Worm (Caenorhabditis elegans) whole organism, early embryonic: ENCODE measurements around the gene skr-19.

Experiments used
- B0310.2 ChIP-seq: sonication (generic microtip); optimal IDR thresholded peaks from 2 replicates; lab custom pipeline; 2016; ENCODE audit warnings: mild to moderate bottlenecking, missing genetic modification characterization, missing compliant biosample characterization
- F13C5.2 ChIP-seq: sonication (generic microtip); optimal IDR thresholded peaks from 2 replicates; lab custom pipeline; 2017; ENCODE audit warnings: mild to moderate bottlenecking, missing genetic modification characterization, inconsistent platforms, missing compliant biosample characterization
- aly-1 ChIP-seq: sonication (generic microtip); optimal IDR thresholded peaks from 2 replicates; lab custom pipeline; 2016; ENCODE audit warnings: missing genetic modification characterization, missing compliant biosample characterization
- ama-1 ChIP-seq: fragments of 150-350 bp; optimal IDR thresholded peaks from 2 replicates; lab custom pipeline; 2014
- ceh-13 ChIP-seq: fragments of 200-800 bp; sonication (Bioruptor generic); optimal IDR thresholded peaks from 2 replicates; lab custom pipeline; 2018; ENCODE audit warnings: mild to moderate bottlenecking, missing genetic modification characterization, missing compliant biosample characterization
- ceh-36 ChIP-seq: sonication (generic microtip); optimal IDR thresholded peaks from 2 replicates; lab custom pipeline; 2016; ENCODE audit warnings: missing genetic modification characterization, inconsistent platforms, missing compliant biosample characterization
- ets-7 ChIP-seq: sonication (generic microtip); optimal IDR thresholded peaks from 2 replicates; lab custom pipeline; 2016; ENCODE audit warnings: missing genotype, missing genetic modification characterization, missing compliant biosample characterization
- flt-1 ChIP-seq: fragments of 200-800 bp; sonication (Bioruptor generic); IDR thresholded peaks from 2 replicates; pipeline ENCODE4 v1.3.6; 2022; ENCODE audit warnings: missing genetic modification characterization, missing compliant biosample characterization
- hmbx-1 ChIP-seq: sonication (generic microtip); optimal IDR thresholded peaks from 2 replicates; lab custom pipeline; 2016; ENCODE audit warnings: mild to moderate bottlenecking, missing genetic modification characterization, missing compliant biosample characterization
- hmg-4 ChIP-seq: fragments of 200-800 bp; sonication (Bioruptor generic); optimal IDR thresholded peaks from 2 replicates; lab custom pipeline; 2018; ENCODE audit warnings: mild to moderate bottlenecking, missing genetic modification characterization, missing compliant biosample characterization
- hnd-1 ChIP-seq: sonication (generic microtip); optimal IDR thresholded peaks from 2 replicates; lab custom pipeline; 2016; ENCODE audit warnings: missing genetic modification characterization, missing compliant biosample characterization
- pes-1 ChIP-seq: fragments of 200-800 bp; sonication (Bioruptor generic); IDR thresholded peaks from 2 replicates; pipeline ENCODE4 v1.3.6; 2022; ENCODE audit warnings: missing genetic modification reagents, missing genetic modification characterization, missing compliant biosample characterization
- scrt-1 ChIP-seq: fragments of 200-800 bp; sonication (Bioruptor generic); IDR thresholded peaks from 2 replicates; pipeline ENCODE4 v1.3.6; 2022; ENCODE audit warnings: missing genetic modification characterization, missing compliant biosample characterization
- sea-1 ChIP-seq: fragments of 200-800 bp; sonication (Bioruptor generic); conservative IDR thresholded peaks from 2 replicates; pipeline ENCODE4 v1.3.6; 2022; ENCODE audit warnings: missing genetic modification characterization, missing compliant biosample characterization
- tbx-11 ChIP-seq: fragments of 200-800 bp; sonication (Bioruptor generic); IDR thresholded peaks from 2 replicates; pipeline ENCODE4 v1.3.6; 2022; ENCODE audit warnings: missing genetic modification characterization, missing compliant biosample characterization
- tbx-37 ChIP-seq: fragments of 200-800 bp; sonication (Bioruptor generic); conservative IDR thresholded peaks from 2 replicates; pipeline ENCODE4 v1.3.6; 2022; ENCODE audit warnings: missing genetic modification reagents, missing genetic modification characterization, missing compliant biosample characterization
- tra-4 ChIP-seq: sonication (generic microtip); optimal IDR thresholded peaks from 2 replicates; lab custom pipeline; 2017; ENCODE audit warnings: missing genetic modification characterization, missing compliant biosample characterization

The skr-19 gene

DNA sequence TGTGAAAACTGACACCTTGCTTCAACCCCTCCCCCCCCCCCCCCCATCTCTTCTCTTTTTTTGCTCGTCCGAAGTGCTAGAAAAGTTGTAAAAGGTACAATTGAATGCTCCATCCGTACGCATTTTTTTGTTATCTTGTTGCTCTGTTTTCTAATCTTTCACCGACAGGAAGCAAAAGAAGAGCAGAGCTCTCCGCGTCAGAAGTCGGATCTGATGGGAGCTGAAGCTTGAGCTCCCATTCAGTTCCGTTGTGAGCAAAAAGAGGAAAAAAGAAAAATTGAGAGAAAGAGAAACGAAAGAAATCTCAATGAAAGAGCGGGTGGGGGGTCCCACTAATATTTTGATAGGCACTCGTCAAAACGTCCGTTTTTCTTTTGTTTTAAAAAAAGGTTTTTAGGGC is 17.6 kb downstream of the skr-19 start:
- TF ChIP-seq tbx-11 (GFP tag; lab: Robert Waterston, UW) (no peak), hmbx-1 (tag; lab: Kevin White, UChicago) (no peak), scrt-1 (GFP tag; lab: Robert Waterston, UW) (no peak), pes-1 (GFP tag; lab: Robert Waterston, UW) (no peak), flt-1 (GFP tag; lab: Robert Waterston, UW) (no peak), tbx-37 (GFP tag; lab: Robert Waterston, UW) (no peak), hmg-4 (no peak), tra-4 (tag; lab: Kevin White, UChicago) (no peak), ceh-13 (GFP tag; lab: Kevin White, UChicago) (no peak), ets-7 (tag; lab: Kevin White, UChicago) (no peak), F13C5.2 (tag; lab: Kevin White, UChicago) (no peak), ceh-36 (tag; lab: Kevin White, UChicago) (no peak), sea-1 (GFP tag; lab: Robert Waterston, UW) (no peak), hnd-1 (tag; lab: Kevin White, UChicago) (no peak), B0310.2 (tag; lab: Kevin White, UChicago) (no peak), ama-1 (lab: Kevin White, UChicago) (no peak), aly-1 (tag; lab: Kevin White, UChicago) (no peak)

DNA sequence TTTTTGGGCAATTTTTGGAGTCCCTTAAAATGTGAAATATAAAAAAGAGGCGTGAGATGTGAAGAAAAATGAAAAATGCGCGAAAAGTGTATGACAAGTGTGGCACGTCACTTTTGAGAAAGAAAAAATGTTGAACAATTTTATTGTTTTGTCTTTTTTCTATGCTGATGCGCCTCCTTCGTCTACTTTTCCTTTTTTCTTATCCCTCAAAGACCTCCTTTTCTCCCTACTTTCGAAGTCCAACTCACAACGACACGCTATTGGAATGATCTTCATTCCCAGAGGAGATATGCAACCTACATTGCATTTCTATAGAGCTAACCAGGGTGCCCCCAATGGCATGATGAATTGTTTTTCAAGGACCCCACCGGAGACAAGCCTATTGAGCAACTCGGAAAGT is 18.5 kb downstream of the skr-19 start:
- TF ChIP-seq ama-1 (lab: Kevin White, UChicago): no peak
- no peak for TF ChIP-seq ets-7 (tag; lab: Kevin White, UChicago)
- TF ChIP-seq hmg-4: no peak
- TF ChIP-seq tra-4 (tag; lab: Kevin White, UChicago): no peak
- no peak for TF ChIP-seq hnd-1 (tag; lab: Kevin White, UChicago)
- TF ChIP-seq flt-1 (GFP tag; lab: Robert Waterston, UW): no peak
- no peak for TF ChIP-seq scrt-1 (GFP tag; lab: Robert Waterston, UW)
- no peak for TF ChIP-seq B0310.2 (tag; lab: Kevin White, UChicago)
- no peak for TF ChIP-seq aly-1 (tag; lab: Kevin White, UChicago)
- no peak for TF ChIP-seq ceh-13 (GFP tag; lab: Kevin White, UChicago)

DNA sequence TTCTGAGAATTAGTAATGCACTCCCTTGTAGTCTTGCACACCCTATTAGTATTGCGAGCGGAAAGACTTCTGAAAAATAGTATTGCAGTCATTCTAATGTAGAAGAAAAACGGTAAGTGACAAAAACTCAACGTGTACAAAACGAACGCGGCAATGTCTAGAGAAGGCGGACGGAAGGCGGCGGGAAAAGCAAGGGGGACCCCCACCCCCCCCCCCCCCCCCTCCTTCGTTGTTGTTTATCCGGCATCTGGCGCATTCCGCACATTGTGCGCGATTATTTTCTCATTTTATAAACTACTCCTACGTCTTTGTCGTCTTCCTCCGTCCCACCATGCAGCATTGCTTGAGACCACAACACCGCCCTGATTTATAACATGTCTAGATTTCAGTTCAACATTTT is 22.2 kb downstream of the skr-19 start:
- TF ChIP-seq tbx-11 (GFP tag; lab: Robert Waterston, UW) (no peak), scrt-1 (GFP tag; lab: Robert Waterston, UW) (no peak), hnd-1 (tag; lab: Kevin White, UChicago) (no peak), hmg-4 (no peak), ceh-13 (GFP tag; lab: Kevin White, UChicago) (no peak), aly-1 (tag; lab: Kevin White, UChicago) (no peak), flt-1 (GFP tag; lab: Robert Waterston, UW) (no peak), pes-1 (GFP tag; lab: Robert Waterston, UW) (no peak), hmbx-1 (tag; lab: Kevin White, UChicago) (no peak), ama-1 (lab: Kevin White, UChicago) (no peak), ceh-36 (tag; lab: Kevin White, UChicago) (no peak), tra-4 (tag; lab: Kevin White, UChicago) (no peak), F13C5.2 (tag; lab: Kevin White, UChicago) (no peak), B0310.2 (tag; lab: Kevin White, UChicago) (no peak), ets-7 (tag; lab: Kevin White, UChicago) (no peak), tbx-37 (GFP tag; lab: Robert Waterston, UW) (no peak), sea-1 (GFP tag; lab: Robert Waterston, UW) (no peak)

DNA sequence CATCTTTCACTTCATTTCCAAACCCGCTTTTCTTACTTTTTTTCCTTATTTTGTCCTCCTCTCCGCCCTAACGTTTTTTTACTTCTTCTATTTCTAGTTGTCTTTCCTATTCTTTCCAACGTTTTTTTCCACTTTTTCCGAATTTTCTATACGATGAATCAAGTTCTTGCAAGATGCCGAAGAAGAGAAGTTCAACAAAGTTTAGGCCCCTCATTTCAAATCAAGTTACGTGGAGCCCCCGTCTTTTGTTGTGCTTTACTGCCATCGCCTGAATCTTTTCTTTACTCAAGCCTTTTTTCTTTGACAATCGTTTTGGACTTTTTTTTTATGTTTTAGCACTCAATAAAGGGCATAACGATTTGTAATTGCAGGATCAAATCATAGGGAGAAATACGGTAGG is 23.1 kb downstream of the skr-19 start, which contains the start of gene unc-9:
Gene unc-9 (plus strand): TSS at position 370 of the 400 bp plus-strand sequence.
- TF ChIP-seq aly-1 (tag; lab: Kevin White, UChicago) (no peak), ama-1 (lab: Kevin White, UChicago) (no peak), tbx-37 (GFP tag; lab: Robert Waterston, UW) (no peak), ceh-13 (GFP tag; lab: Kevin White, UChicago) (no peak), hnd-1 (tag; lab: Kevin White, UChicago) (no peak), pes-1 (GFP tag; lab: Robert Waterston, UW) (no peak), F13C5.2 (tag; lab: Kevin White, UChicago) (no peak), B0310.2 (tag; lab: Kevin White, UChicago) (no peak), hmbx-1 (tag; lab: Kevin White, UChicago) (no peak), flt-1 (GFP tag; lab: Robert Waterston, UW) (no peak)

DNA sequence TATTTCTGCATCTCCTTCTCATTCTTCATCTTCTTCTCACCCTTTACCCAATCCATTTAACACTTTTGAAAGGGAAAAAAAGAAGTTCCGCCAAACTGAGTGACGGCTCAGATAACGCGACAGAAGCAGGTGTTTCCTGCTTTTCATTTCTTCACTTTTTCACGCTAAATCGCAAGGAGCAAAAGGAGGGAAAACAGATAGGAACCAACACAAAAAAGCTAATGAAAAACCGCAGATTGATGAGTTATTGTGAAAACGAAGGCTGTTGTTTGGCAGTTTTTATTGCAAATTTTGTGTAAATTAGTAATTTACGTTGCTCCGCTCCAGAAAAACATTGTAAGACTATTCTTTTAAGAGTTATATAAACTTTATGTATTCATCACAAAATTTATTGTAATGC is 24.2 kb downstream of the skr-19 start:
- TF ChIP-seq B0310.2 (tag; lab: Kevin White, UChicago) (no peak), tbx-37 (GFP tag; lab: Robert Waterston, UW) (no peak), scrt-1 (GFP tag; lab: Robert Waterston, UW) (no peak), hmbx-1 (tag; lab: Kevin White, UChicago) (no peak), ets-7 (tag; lab: Kevin White, UChicago) (no peak), hnd-1 (tag; lab: Kevin White, UChicago) (no peak), ama-1 (lab: Kevin White, UChicago) (no peak), ceh-36 (tag; lab: Kevin White, UChicago) (no peak), tbx-11 (GFP tag; lab: Robert Waterston, UW) (no peak), hmg-4 (no peak), pes-1 (GFP tag; lab: Robert Waterston, UW) (no peak), flt-1 (GFP tag; lab: Robert Waterston, UW) (no peak), tra-4 (tag; lab: Kevin White, UChicago) (no peak), aly-1 (tag; lab: Kevin White, UChicago) (no peak), ceh-13 (GFP tag; lab: Kevin White, UChicago) (no peak), F13C5.2 (tag; lab: Kevin White, UChicago) (no peak), sea-1 (GFP tag; lab: Robert Waterston, UW) (no peak)

DNA sequence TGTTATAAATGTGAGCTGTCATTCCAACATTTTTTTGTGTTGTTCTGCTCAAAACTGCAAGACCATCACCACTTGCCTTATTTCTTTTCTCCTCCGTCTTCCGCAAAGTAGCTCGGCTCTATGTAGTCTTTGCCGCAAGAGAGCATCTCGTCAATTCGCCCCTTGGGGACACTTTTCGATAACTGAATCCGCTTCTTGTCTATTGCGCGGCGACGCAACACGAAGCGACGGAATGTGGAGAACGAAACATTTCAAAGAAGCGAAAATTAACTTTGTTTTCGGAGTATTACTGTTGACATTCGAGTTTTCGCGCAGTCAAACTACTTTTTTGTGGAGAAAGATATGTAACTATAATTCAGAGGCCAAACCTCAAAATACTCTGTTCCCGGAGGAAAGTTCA is 26.4 kb downstream of the skr-19 start:
- no peak for TF ChIP-seq tra-4 (tag; lab: Kevin White, UChicago)
- TF ChIP-seq ceh-36 (tag; lab: Kevin White, UChicago): no peak
- TF ChIP-seq B0310.2 (tag; lab: Kevin White, UChicago): no peak
- TF ChIP-seq ets-7 (tag; lab: Kevin White, UChicago): no peak
- TF ChIP-seq F13C5.2 (tag; lab: Kevin White, UChicago): no peak
- no peak for TF ChIP-seq flt-1 (GFP tag; lab: Robert Waterston, UW)
- TF ChIP-seq ama-1 (lab: Kevin White, UChicago): no peak
- no peak for TF ChIP-seq hmg-4
- no peak for TF ChIP-seq pes-1 (GFP tag; lab: Robert Waterston, UW)
- no peak for TF ChIP-seq tbx-11 (GFP tag; lab: Robert Waterston, UW)
- TF ChIP-seq hmbx-1 (tag; lab: Kevin White, UChicago): no peak
- TF ChIP-seq tbx-37 (GFP tag; lab: Robert Waterston, UW): no peak
- no peak for TF ChIP-seq ceh-13 (GFP tag; lab: Kevin White, UChicago)
- TF ChIP-seq aly-1 (tag; lab: Kevin White, UChicago): no peak
- no peak for TF ChIP-seq hnd-1 (tag; lab: Kevin White, UChicago)
- no peak for TF ChIP-seq scrt-1 (GFP tag; lab: Robert Waterston, UW)
- TF ChIP-seq sea-1 (GFP tag; lab: Robert Waterston, UW): no peak
